Fruit fly (Drosophila melanogaster) whole organism, embryonic: ENCODE measurements around the gene CG32425.

Experiments
- CG1024 ChIP-seq: fragments of 200-800 bp; sonication (Bioruptor generic); IDR thresholded peaks from 2 replicates; pipeline ENCODE4 v1.3.6; 2022; ENCODE audit warnings: missing biosample characterization, missing genetic modification characterization
- CG10431 ChIP-seq: fragments of 200-800 bp; sonication (Bioruptor generic); optimal IDR thresholded peaks from 3 replicates; lab custom pipeline; 2018; ENCODE audit warnings: missing biosample characterization, mild to moderate bottlenecking, missing genetic modification characterization
- CG11696 ChIP-seq: fragments of 200-800 bp; sonication (Bioruptor generic); IDR thresholded peaks from 2 replicates; pipeline ENCODE4 v1.3.6; 2022; ENCODE audit warnings: missing biosample characterization, missing genetic modification characterization
- CG1233 ChIP-seq: fragments of 200-800 bp; sonication (Bioruptor generic); optimal IDR thresholded peaks from 4 replicates; lab custom pipeline; 2018; ENCODE audit warnings: missing biosample characterization, mild to moderate bottlenecking, missing genetic modification characterization
- CG12659 ChIP-seq: fragments of 200-800 bp; sonication (Bioruptor generic); optimal IDR thresholded peaks from 3 replicates; lab custom pipeline; 2017; ENCODE audit warnings: mild to moderate bottlenecking, missing biosample characterization, missing genetic modification reagents, missing genetic modification characterization
- CG12769 ChIP-seq: fragments of 200-800 bp; sonication (Bioruptor generic); optimal IDR thresholded peaks from 2 replicates; lab custom pipeline; 2019; ENCODE audit warnings: missing biosample characterization, mild to moderate bottlenecking, missing genetic modification characterization, moderate library complexity
- CG12942 ChIP-seq: fragments of 200-800 bp; sonication (Bioruptor generic); optimal IDR thresholded peaks from 3 replicates; lab custom pipeline; 2016; ENCODE audit warnings: missing biosample characterization, missing genetic modification characterization
- CG13123 ChIP-seq: fragments of 200-800 bp; sonication (Bioruptor generic); optimal IDR thresholded peaks from 2 replicates; lab custom pipeline; 2016; ENCODE audit warnings: missing biosample characterization, missing genetic modification characterization
- CG13296 ChIP-seq: fragments of 200-800 bp; sonication (Bioruptor generic); optimal IDR thresholded peaks from 3 replicates; lab custom pipeline; 2018; ENCODE audit warnings: missing biosample characterization, mild to moderate bottlenecking, missing genetic modification characterization
- CG13894 ChIP-seq: fragments of 200-800 bp; sonication (Bioruptor generic); optimal IDR thresholded peaks from 3 replicates; lab custom pipeline; 2018; ENCODE audit warnings: missing biosample characterization, mild to moderate bottlenecking, missing genetic modification characterization, moderate library complexity
- CG1647 ChIP-seq: fragments of 200-800 bp; sonication (Bioruptor generic); optimal IDR thresholded peaks from 3 replicates; lab custom pipeline; 2016; ENCODE audit warnings: missing biosample characterization, missing genetic modification characterization
- CG16815 ChIP-seq: fragments of 200-800 bp; sonication (Bioruptor generic); optimal IDR thresholded peaks from 3 replicates; lab custom pipeline; 2017; ENCODE audit warnings: missing biosample characterization, mild to moderate bottlenecking, missing genetic modification characterization
- CG17361 ChIP-seq: fragments of 200-800 bp; sonication (Bioruptor generic); IDR thresholded peaks from 3 replicates; pipeline ENCODE4 v1.3.6; 2022; ENCODE audit warnings: missing biosample characterization, missing genetic modification characterization
- CG18011 ChIP-seq: fragments of 200-800 bp; sonication (Bioruptor generic); optimal IDR thresholded peaks from 2 replicates; lab custom pipeline; 2017; ENCODE audit warnings: missing biosample characterization, missing genetic modification characterization, mild to moderate bottlenecking, moderate library complexity, missing genotype
- CG2120 ChIP-seq: fragments of 200-800 bp; sonication (Bioruptor generic); optimal IDR thresholded peaks from 3 replicates; lab custom pipeline; 2016; ENCODE audit warnings: missing biosample characterization, missing genetic modification characterization
- CG3163 ChIP-seq: fragments of 200-800 bp; sonication (Bioruptor generic); optimal IDR thresholded peaks from 3 replicates; lab custom pipeline; 2016; ENCODE audit warnings: missing biosample characterization, missing genetic modification characterization
- CG33213 ChIP-seq: fragments of 200-800 bp; sonication (Bioruptor generic); optimal IDR thresholded peaks from 3 replicates; lab custom pipeline; 2016; ENCODE audit warnings: missing biosample characterization, missing genetic modification characterization
- CG34224 ChIP-seq: fragments of 200-800 bp; sonication (Bioruptor generic); IDR thresholded peaks from 3 replicates; pipeline ENCODE4 v1.3.6; 2022; ENCODE audit warnings: missing biosample characterization, missing genetic modification characterization; ENCODE audit not compliant: partially characterized antibody
- CG3995 ChIP-seq: fragments of 200-800 bp; sonication (Bioruptor generic); optimal IDR thresholded peaks from 3 replicates; lab custom pipeline; 2016; ENCODE audit warnings: missing biosample characterization, missing genetic modification characterization
- CG4707 ChIP-seq: fragments of 200-800 bp; sonication (Bioruptor generic); optimal IDR thresholded peaks from 2 replicates; lab custom pipeline; 2018; ENCODE audit warnings: missing biosample characterization, mild to moderate bottlenecking, missing genetic modification characterization, moderate library complexity
- CG6689 ChIP-seq: fragments of 200-800 bp; sonication (Bioruptor generic); IDR thresholded peaks from 2 replicates; pipeline ENCODE4 v1.3.6; 2022; ENCODE audit warnings: missing biosample characterization, missing genetic modification characterization
- CG6791 ChIP-seq: fragments of 200-800 bp; sonication (Bioruptor generic); IDR thresholded peaks from 3 replicates; pipeline ENCODE4 v1.3.6; 2022; ENCODE audit warnings: missing biosample characterization, missing genetic modification characterization; ENCODE audit not compliant: partially characterized antibody
- CG6854 ChIP-seq: fragments of 200-800 bp; sonication (Bioruptor generic); optimal IDR thresholded peaks from 3 replicates; lab custom pipeline; 2017; ENCODE audit warnings: missing biosample characterization, mild to moderate bottlenecking, missing genetic modification characterization
- CG7786 ChIP-seq: fragments of 200-800 bp; sonication (Bioruptor generic); optimal IDR thresholded peaks from 2 replicates; lab custom pipeline; 2016; ENCODE audit warnings: missing biosample characterization, missing genetic modification characterization
- CG8089 ChIP-seq: fragments of 200-800 bp; sonication (Bioruptor generic); optimal IDR thresholded peaks from 3 replicates; lab custom pipeline; 2016; ENCODE audit warnings: missing biosample characterization, missing genetic modification characterization
- CG8944 ChIP-seq: fragments of 200-800 bp; sonication (Bioruptor generic); optimal IDR thresholded peaks from 3 replicates; lab custom pipeline; 2016; ENCODE audit warnings: missing biosample characterization, missing genetic modification characterization
- CG9817 ChIP-seq: fragments of 200-800 bp; sonication (Bioruptor generic); optimal IDR thresholded peaks from 2 replicates; lab custom pipeline; 2018; ENCODE audit warnings: missing biosample characterization, mild to moderate bottlenecking, missing genetic modification characterization, moderate library complexity
- CTCF ChIP-seq: fragments of 200-800 bp; sonication (Bioruptor generic); optimal IDR thresholded peaks from 2 replicates; lab custom pipeline; 2017; ENCODE audit warnings: missing biosample characterization, mild to moderate bottlenecking, missing genetic modification characterization, moderate library complexity
- Chrac-16 ChIP-seq: fragments of 200-800 bp; sonication (Bioruptor generic); optimal IDR thresholded peaks from 3 replicates; lab custom pipeline; 2016; ENCODE audit warnings: missing biosample characterization, missing genetic modification characterization
- D19B ChIP-seq: fragments of 200-800 bp; sonication (Bioruptor generic); optimal IDR thresholded peaks from 2 replicates; lab custom pipeline; 2017; ENCODE audit warnings: missing biosample characterization, mild to moderate bottlenecking, missing genetic modification characterization
- Dad ChIP-seq: fragments of 200-800 bp; sonication (Bioruptor generic); optimal IDR thresholded peaks from 3 replicates; lab custom pipeline; 2016; ENCODE audit warnings: missing biosample characterization, missing genetic modification characterization
- Dfd ChIP-seq, 2 experiments: fragments of >200 bp; optimal IDR thresholded peaks; 2 replicates each; lab custom pipeline; 2017; ENCODE audit warnings: missing biosample characterization in 2 of 2, missing genetic modification characterization in 2 of 2
- Fer2 ChIP-seq: fragments of 200-800 bp; sonication (Bioruptor generic); optimal IDR thresholded peaks from 2 replicates; lab custom pipeline; 2018; ENCODE audit warnings: missing biosample characterization, mild to moderate bottlenecking, missing genetic modification characterization, moderate library complexity
- HLH54F ChIP-seq: fragments of 200-800 bp; sonication (Bioruptor generic); optimal IDR thresholded peaks from 3 replicates; lab custom pipeline; 2016; ENCODE audit warnings: missing biosample characterization, missing genetic modification characterization
- Hr3 ChIP-seq: fragments of 200-800 bp; sonication (Bioruptor generic); optimal IDR thresholded peaks from 3 replicates; lab custom pipeline; 2016; ENCODE audit warnings: missing biosample characterization, missing genetic modification characterization
- Hsf ChIP-seq: fragments of 200-800 bp; sonication (Bioruptor generic); optimal IDR thresholded peaks from 3 replicates; lab custom pipeline; 2016; ENCODE audit warnings: missing biosample characterization, missing genetic modification characterization
- Kr ChIP-seq: fragments of 200-800 bp; sonication (Bioruptor generic); optimal IDR thresholded peaks from 2 replicates; lab custom pipeline; 2017; ENCODE audit warnings: missing biosample characterization, mild to moderate bottlenecking, missing genetic modification characterization
- NC2β ChIP-seq: fragments of 200-800 bp; sonication (Bioruptor generic); optimal IDR thresholded peaks from 2 replicates; lab custom pipeline; 2016; ENCODE audit warnings: missing biosample characterization, missing genetic modification characterization
- Taf1 ChIP-seq: fragments of 200-800 bp; sonication (Bioruptor generic); IDR thresholded peaks from 2 replicates; pipeline ENCODE4 v1.3.6; 2022; ENCODE audit warnings: missing biosample characterization, missing genetic modification characterization
- ab ChIP-seq: fragments of 200-800 bp; sonication (Bioruptor generic); optimal IDR thresholded peaks from 2 replicates; lab custom pipeline; 2016; ENCODE audit warnings: missing biosample characterization, missing genetic modification characterization
- ase ChIP-seq: fragments of 200-800 bp; sonication (Bioruptor generic); IDR thresholded peaks from 3 replicates; pipeline ENCODE4 v1.3.6; 2022; ENCODE audit warnings: missing biosample characterization, missing genetic modification characterization
- ash1 ChIP-seq: fragments of 200-800 bp; sonication (Bioruptor generic); optimal IDR thresholded peaks from 2 replicates; lab custom pipeline; 2018; ENCODE audit warnings: missing biosample characterization, mild to moderate bottlenecking, missing genetic modification characterization
- hbn ChIP-seq: fragments of 200-800 bp; sonication (Bioruptor generic); IDR thresholded peaks from 2 replicates; pipeline ENCODE4 v1.3.6; 2022; ENCODE audit warnings: missing biosample characterization, missing genetic modification characterization; ENCODE audit not compliant: partially characterized antibody
- kay ChIP-seq: fragments of 200-800 bp; sonication (Bioruptor generic); optimal IDR thresholded peaks from 2 replicates; lab custom pipeline; 2016; ENCODE audit warnings: missing biosample characterization, missing genetic modification characterization
- ranshi ChIP-seq: fragments of 200-800 bp; sonication (Bioruptor generic); IDR thresholded peaks from 2 replicates; pipeline ENCODE4 v1.3.6; 2022; ENCODE audit warnings: missing biosample characterization, missing genetic modification characterization
- repo ChIP-seq: fragments of 200-800 bp; sonication (Bioruptor generic); optimal IDR thresholded peaks from 2 replicates; lab custom pipeline; 2016; ENCODE audit warnings: missing biosample characterization, missing genetic modification characterization
- salm ChIP-seq: fragments of 200-800 bp; sonication (Bioruptor generic); optimal IDR thresholded peaks from 2 replicates; lab custom pipeline; 2018; ENCODE audit warnings: missing biosample characterization, mild to moderate bottlenecking, missing genetic modification characterization
- seq ChIP-seq: fragments of 200-800 bp; sonication (Bioruptor generic); IDR thresholded peaks from 2 replicates; pipeline ENCODE4 v1.3.6; 2022; ENCODE audit warnings: missing biosample characterization, missing genetic modification characterization
- sug ChIP-seq: fragments of 200-800 bp; optimal IDR thresholded peaks from 2 replicates; lab custom pipeline; 2019; ENCODE audit warnings: missing biosample characterization, mild to moderate bottlenecking, missing genetic modification characterization, moderate library complexity
- tll ChIP-seq, 2 experiments: fragments of 200-800 bp in 1 of 2; fragments of >200 bp in 1 of 2; sonication (Bioruptor generic) in 1 of 2; optimal IDR thresholded peaks; 2 replicates each; lab custom pipeline; 2017 to 2019; ENCODE audit warnings: missing biosample characterization in 2 of 2, missing genetic modification characterization in 2 of 2, mild to moderate bottlenecking in 1 of 2, moderate library complexity in 1 of 2
- tna ChIP-seq: fragments of 200-800 bp; sonication (Bioruptor generic); IDR thresholded peaks from 2 replicates; pipeline ENCODE4 v1.3.6; 2022; ENCODE audit warnings: missing biosample characterization, missing genetic modification characterization; ENCODE audit not compliant: partially characterized antibody
- unpg ChIP-seq: fragments of 200-800 bp; sonication (Bioruptor generic); optimal IDR thresholded peaks from 3 replicates; lab custom pipeline; 2018; ENCODE audit warnings: missing biosample characterization, mild to moderate bottlenecking, missing genetic modification characterization, moderate library complexity

Gene CG32425

dm6 chr3L:20474789-20475208 lies 22.3 kb upstream of the CG32425 start (continued):
- TF ChIP-seq HLH54F (GFP tag; lab: Kevin White, UChicago), result peak; percentile 94
- TF ChIP-seq seq (GFP tag; lab: Robert Waterston, UW), result no peak
- TF ChIP-seq CG8089 (GFP tag; lab: Kevin White, UChicago), result peak; percentile 65
- peak; percentile 86 for TF ChIP-seq sug (tag; lab: Kevin White, UChicago)
- peak; percentile 37 for TF ChIP-seq salm (tag; lab: Kevin White, UChicago)
- TF ChIP-seq CG3163 (GFP tag; lab: Kevin White, UChicago), result peak; percentile 67
- no peak for TF ChIP-seq CG17361 (GFP tag; lab: Robert Waterston, UW)
- TF ChIP-seq CG34224 (GFP tag; lab: Robert Waterston, UW), result no peak
- TF ChIP-seq CG13296, result peak; percentile 88
- peak; percentile 77 for TF ChIP-seq Fer2
- TF ChIP-seq CG1647 (GFP tag; lab: Kevin White, UChicago), result peak; percentile 85
- TF ChIP-seq CG3995 (GFP tag; lab: Kevin White, UChicago), result peak; percentile 37
- TF ChIP-seq Hr3 (GFP tag; lab: Kevin White, UChicago), result peak; percentile 90
- peak; percentile 89 for TF ChIP-seq CG8944 (GFP tag; lab: Kevin White, UChicago)
- TF ChIP-seq CG10431 (GFP tag; lab: Kevin White, UChicago), result peak; percentile 33
- no peak for TF ChIP-seq ase
- peak; percentile 57 for TF ChIP-seq D19B
- peak; percentile 81 for TF ChIP-seq CG13123 (GFP tag; lab: Kevin White, UChicago)
- TF ChIP-seq CG12769 (tag; lab: Kevin White, UChicago), result peak; percentile 90
- TF ChIP-seq unpg (GFP tag; lab: Kevin White, UChicago), result peak; percentile 86
- TF ChIP-seq CG12659 (GFP tag; lab: Kevin White, UChicago), result peak; percentile 92
- peak; percentile 53 for TF ChIP-seq ab (GFP tag; lab: Kevin White, UChicago)
- peak; percentile 84 for TF ChIP-seq CG1233 (GFP tag; lab: Kevin White, UChicago)
- TF ChIP-seq tna (GFP tag; lab: Robert Waterston, UW), result no peak
- peak; percentile 91 for TF ChIP-seq CG13894 (tag; lab: Kevin White, UChicago)
- no peak for TF ChIP-seq CG11696 (GFP tag; lab: Robert Waterston, UW)
- no peak for TF ChIP-seq Taf1
- TF ChIP-seq Chrac-16 (GFP tag; lab: Kevin White, UChicago), result peak; percentile 88
- TF ChIP-seq ranshi, result no peak
- no peak for TF ChIP-seq CG6791 (GFP tag; lab: Robert Waterston, UW)
- TF ChIP-seq CG1024, result no peak
- TF ChIP-seq Dfd (GFP tag; optimal IDR thresholded peaks at IDR 0.05; lab: Kevin White, UChicago), result no peak
- peak; percentile 73 for TF ChIP-seq NC2β
- peak; percentile 57 for TF ChIP-seq ash1 (GFP tag; lab: Kevin White, UChicago)
- peak; percentile 56 for TF ChIP-seq CG4707 (GFP tag; lab: Kevin White, UChicago)
- TF ChIP-seq Dad (GFP tag; lab: Kevin White, UChicago), result peak; percentile 78
- TF ChIP-seq Kr, result no peak
- TF ChIP-seq CTCF (GFP tag; lab: Kevin White, UChicago), result peak; percentile 27
- peak; percentile 76 for TF ChIP-seq CG6854 (GFP tag; lab: Kevin White, UChicago)
- TF ChIP-seq tll (GFP tag; optimal IDR thresholded peaks at IDR 0.05; lab: Kevin White, UChicago), result no peak
- peak; percentile 84 for TF ChIP-seq Hsf (GFP tag; lab: Kevin White, UChicago)
- peak; percentile 96 for TF ChIP-seq CG2120 (GFP tag; lab: Kevin White, UChicago)
- peak; percentile 81 for TF ChIP-seq repo (GFP tag; lab: Kevin White, UChicago)
- peak; percentile 88 for TF ChIP-seq CG12942 (GFP tag; lab: Kevin White, UChicago)
- peak; percentile 76 for TF ChIP-seq kay (GFP tag; lab: Kevin White, UChicago)
- peak; percentile 77 for TF ChIP-seq CG16815
- no peak for TF ChIP-seq hbn
- no peak for TF ChIP-seq CG6689 (GFP tag; lab: Robert Waterston, UW)
- TF ChIP-seq CG33213, result peak; percentile 82
- peak; percentile 76 for TF ChIP-seq CG18011 (GFP tag; lab: Kevin White, UChicago)
- peak; percentile 89 for TF ChIP-seq CG9817 (tag; lab: Kevin White, UChicago)
- TF ChIP-seq CG7786 (GFP tag; lab: Kevin White, UChicago), result peak; percentile 84
